Fruit fly (Drosophila melanogaster): ENCODE measurements around the gene CG32212.

DNA sequence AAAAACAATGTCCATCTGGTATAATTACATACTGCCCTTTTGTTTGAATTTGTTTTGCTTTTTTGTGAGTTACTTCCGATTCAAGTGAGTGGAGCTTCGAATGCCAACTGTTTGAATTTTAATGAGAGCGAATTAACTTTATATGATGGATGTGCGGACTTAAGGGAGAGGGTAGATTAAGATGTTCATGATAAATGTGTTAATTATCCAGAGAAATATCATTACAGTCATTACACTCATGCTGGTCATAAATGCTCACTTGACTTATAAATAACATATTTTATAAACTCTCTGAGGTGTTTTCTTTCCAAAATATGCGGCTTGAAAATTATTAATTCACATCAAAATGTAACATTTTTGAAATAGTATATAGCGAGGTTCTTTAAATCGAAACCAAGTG lies 10.3 kb downstream of the CG32212 start, which contains the start of gene CG9449:
- TF ChIP-seq ey (GFP tag; optimal IDR thresholded peaks at IDR 0.05): no peak
- no peak for TF ChIP-seq pan (optimal IDR thresholded peaks at IDR 0.05)
- TF ChIP-seq Hr78 (GFP tag; optimal IDR thresholded peaks at IDR 0.05): no peak
- TF ChIP-seq Dfd (GFP tag; optimal IDR thresholded peaks at IDR 0.05): no peak
- TF ChIP-seq br (GFP tag; optimal IDR thresholded peaks at IDR 0.05): no peak
- no peak for TF ChIP-seq Hr83 (GFP tag; optimal IDR thresholded peaks at IDR 0.05; ENCODE audit: poor library complexity, severe bottlenecking)
- TF ChIP-seq dsf (GFP tag; optimal IDR thresholded peaks at IDR 0.05; ENCODE audit: borderline replicate concordance): no peak
- TF ChIP-seq jim (GFP tag; optimal IDR thresholded peaks at IDR 0.05): no peak
- no peak for TF ChIP-seq N (GFP tag; optimal IDR thresholded peaks at IDR 0.05)
- TF ChIP-seq h (GFP tag; optimal IDR thresholded peaks at IDR 0.05): no peak
